Worm (Caenorhabditis elegans) whole organism, L4/young adult: Measurements from ENCODE around the gene Y54G9A.7.

Experiments used
- W03F9.2 ChIP-seq: fragments of 150-350 bp; optimal IDR thresholded peaks from 2 replicates; lab custom pipeline; 2014; ENCODE audit warnings: missing biosample characterization, missing genetic modification characterization
- dao-5 ChIP-seq: sonication (generic microtip); optimal IDR thresholded peaks from 2 replicates; lab custom pipeline; 2016; ENCODE audit warnings: missing genotype, missing genetic modification characterization, moderate library complexity, missing compliant biosample characterization
- him-1 ChIP-seq: sonication (generic microtip); optimal IDR thresholded peaks from 2 replicates; lab custom pipeline; 2016; ENCODE audit warnings: missing genotype, missing genetic modification reagents, missing genetic modification characterization, missing compliant biosample characterization

- TF ChIP-seq dao-5 (tag; lab: Kevin White, UChicago) (no peak), W03F9.2 (tag; lab: Kevin White, UChicago) (no peak), him-1 (no peak)
Observed at ce11 chrII:13758108-13758507, 32.5 kb upstream of the Y54G9A.7 start, which contains the start of gene arrd-13.
